Fruit fly (Drosophila melanogaster): Measurements from ENCODE around the gene CG12483.

The CG12483 gene

dm6 chr3L:94062-94461 lies 4.1 kb downstream of the CG12483 start:
- no peak for TF ChIP-seq Mio (GFP tag; optimal IDR thresholded peaks at IDR 0.05)
- TF ChIP-seq rgr (GFP tag; optimal IDR thresholded peaks at IDR 0.05), result peak; percentile 28
- no peak for TF ChIP-seq sage (GFP tag; optimal IDR thresholded peaks at IDR 0.05)
- TF ChIP-seq CG9705 (GFP tag; optimal IDR thresholded peaks at IDR 0.05), result no peak
- peak; percentile 12 for TF ChIP-seq OdsH (GFP tag; optimal IDR thresholded peaks at IDR 0.05)
- no peak for TF ChIP-seq dl (GFP tag; optimal IDR thresholded peaks at IDR 0.05; ENCODE audit: insufficient read depth in 1 of 2, partially characterized antibody in 2 of 2)
- no peak for TF ChIP-seq CrebA (GFP tag; optimal IDR thresholded peaks at IDR 0.05; ENCODE audit: borderline replicate concordance)
- no peak for TF ChIP-seq GATAd (GFP tag; optimal IDR thresholded peaks at IDR 0.05)
- TF ChIP-seq psq (GFP tag; optimal IDR thresholded peaks at IDR 0.05), result no peak
- TF ChIP-seq Hnf4 (GFP tag; optimal IDR thresholded peaks at IDR 0.05), result no peak
- no peak for TF ChIP-seq Hr83 (GFP tag; optimal IDR thresholded peaks at IDR 0.05; ENCODE audit: poor library complexity, severe bottlenecking)
- TF ChIP-seq pan (optimal IDR thresholded peaks at IDR 0.05), result no peak
- TF ChIP-seq Sp1 (GFP tag; optimal IDR thresholded peaks at IDR 0.05), result no peak
- TF ChIP-seq fru (GFP tag; optimal IDR thresholded peaks at IDR 0.05), result peak; percentile 42
- no peak for TF ChIP-seq tai (GFP tag; optimal IDR thresholded peaks at IDR 0.05)
- TF ChIP-seq jim (GFP tag; optimal IDR thresholded peaks at IDR 0.05), result no peak
- no peak for TF ChIP-seq N (GFP tag; optimal IDR thresholded peaks at IDR 0.05)
- TF ChIP-seq Hr78 (GFP tag; optimal IDR thresholded peaks at IDR 0.05), result no peak
- TF ChIP-seq Vsx2 (GFP tag; optimal IDR thresholded peaks at IDR 0.05; ENCODE audit: partially characterized antibody), result no peak
- TF ChIP-seq brk (GFP tag; optimal IDR thresholded peaks at IDR 0.05), result no peak
- TF ChIP-seq foxo (GFP tag; optimal IDR thresholded peaks at IDR 0.05), result peak in 1 of 2 experiments; percentile 58
- TF ChIP-seq Rel (GFP tag; optimal IDR thresholded peaks at IDR 0.05), result no peak
- no peak for TF ChIP-seq Rel (tag; optimal IDR thresholded peaks at IDR 0.05)
- TF ChIP-seq Abd-B (GFP tag; optimal IDR thresholded peaks at IDR 0.05), result no peak
- TF ChIP-seq usp (GFP tag; optimal IDR thresholded peaks at IDR 0.05), result no peak
- no peak for TF ChIP-seq dsf (GFP tag; optimal IDR thresholded peaks at IDR 0.05; ENCODE audit: borderline replicate concordance)
- TF ChIP-seq ey (GFP tag; optimal IDR thresholded peaks at IDR 0.05), result peak; percentile 39
- no peak for TF ChIP-seq Dif (GFP tag; optimal IDR thresholded peaks at IDR 0.05; ENCODE audit: partially characterized antibody)
- no peak for TF ChIP-seq br (GFP tag; optimal IDR thresholded peaks at IDR 0.05)
- no peak for TF ChIP-seq lola (GFP tag; optimal IDR thresholded peaks at IDR 0.05)
- TF ChIP-seq h (GFP tag; optimal IDR thresholded peaks at IDR 0.05), result peak; percentile 49
- TF ChIP-seq Myc (optimal IDR thresholded peaks at IDR 0.05), result no peak
- TF ChIP-seq woc (GFP tag; optimal IDR thresholded peaks at IDR 0.05), result no peak
- TF ChIP-seq Jra (GFP tag; optimal IDR thresholded peaks at IDR 0.05), result no peak
- no peak for TF ChIP-seq Dfd (GFP tag; optimal IDR thresholded peaks at IDR 0.05)
- no peak for TF ChIP-seq dmrt93B (GFP tag; optimal IDR thresholded peaks at IDR 0.05)
- peak; percentile 24 for TF ChIP-seq sv (GFP tag; optimal IDR thresholded peaks at IDR 0.05)
- peak; percentile 13 for TF ChIP-seq HLH106 (tag; optimal IDR thresholded peaks at IDR 0.05)
- TF ChIP-seq CG32264 (GFP tag; optimal IDR thresholded peaks at IDR 0.05), result peak; percentile 18

dm6 chr3L:93562-93961 lies 4.6 kb downstream of the CG12483 start:
- TF ChIP-seq dmrt93B (GFP tag; optimal IDR thresholded peaks at IDR 0.05), result no peak
- no peak for TF ChIP-seq jim (GFP tag; optimal IDR thresholded peaks at IDR 0.05)
- TF ChIP-seq dl (GFP tag; optimal IDR thresholded peaks at IDR 0.05; ENCODE audit: insufficient read depth in 1 of 2, partially characterized antibody in 2 of 2), result no peak
- TF ChIP-seq CG32264 (GFP tag; optimal IDR thresholded peaks at IDR 0.05), result no peak
- no peak for TF ChIP-seq pan (optimal IDR thresholded peaks at IDR 0.05)
- TF ChIP-seq Myc (optimal IDR thresholded peaks at IDR 0.05), result no peak
- no peak for TF ChIP-seq Dfd (GFP tag; optimal IDR thresholded peaks at IDR 0.05)
- no peak for TF ChIP-seq HLH106 (tag; optimal IDR thresholded peaks at IDR 0.05)
- no peak for TF ChIP-seq Rel (GFP tag; optimal IDR thresholded peaks at IDR 0.05)
- TF ChIP-seq Rel (tag; optimal IDR thresholded peaks at IDR 0.05), result no peak
- TF ChIP-seq Hr83 (GFP tag; optimal IDR thresholded peaks at IDR 0.05; ENCODE audit: poor library complexity, severe bottlenecking), result no peak

DNA sequence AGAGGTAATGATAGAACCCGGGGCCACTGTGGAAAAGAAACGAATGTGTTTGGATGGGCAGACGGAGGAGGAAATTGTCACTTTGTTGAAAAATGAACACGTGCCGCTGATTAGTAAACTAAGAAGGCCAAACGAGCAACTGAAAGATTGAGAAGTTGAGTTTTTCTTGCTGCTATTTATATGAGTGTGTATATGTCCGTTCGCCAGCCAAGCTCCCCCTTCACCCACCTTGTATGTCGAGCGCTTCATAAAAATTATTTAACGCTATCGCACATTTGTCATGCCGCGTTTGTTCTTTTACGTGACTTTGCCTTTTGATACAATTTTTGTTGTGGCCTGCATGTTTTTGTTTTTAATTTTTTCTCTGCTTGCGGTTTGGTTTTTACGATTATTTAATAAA lies 6.2 kb downstream of the CG12483 start:
- TF ChIP-seq foxo (GFP tag; optimal IDR thresholded peaks at IDR 0.05) (peak in 1 of 2 experiments; percentile 10), GATAd (GFP tag; optimal IDR thresholded peaks at IDR 0.05) (no peak)

Data from whole organism, wandering third instar larva.